Fruit fly (Drosophila melanogaster): ENCODE measurements around the gene CG32548.
A peak's percentile ranks its signal among the peaks of the same experiment; 100 is the strongest.

The CG32548 gene

DNA sequence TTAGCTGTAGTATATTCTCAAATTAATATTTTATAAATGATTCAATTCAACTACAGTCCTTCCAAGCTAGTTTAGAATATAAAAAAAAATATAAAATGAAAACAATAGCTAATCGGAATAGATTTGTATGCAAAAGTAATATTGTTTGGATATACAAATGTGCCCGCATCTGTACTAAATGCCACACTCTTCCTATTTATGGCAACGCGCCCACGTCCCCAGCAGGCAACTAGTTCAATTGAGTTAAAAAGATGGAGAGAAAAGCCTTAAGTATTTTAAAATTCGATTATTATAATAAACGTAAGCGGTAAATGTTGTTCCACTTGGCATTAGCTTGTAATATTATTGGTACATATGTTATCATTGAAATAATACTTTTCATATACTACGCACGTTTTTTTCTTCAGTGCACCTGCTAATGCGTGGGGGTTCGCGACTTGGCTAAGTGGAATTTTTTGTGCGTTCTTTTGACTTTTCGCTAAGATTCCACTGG, 34.8 kb downstream of the CG32548 start (continued):
- peak; percentile 39 for TF ChIP-seq tx (GFP tag; optimal IDR thresholded peaks at IDR 0.05)
- TF ChIP-seq hbn (GFP tag; IDR thresholded peaks at IDR 0.05; ENCODE audit: partially characterized antibody), result no peak

DNA sequence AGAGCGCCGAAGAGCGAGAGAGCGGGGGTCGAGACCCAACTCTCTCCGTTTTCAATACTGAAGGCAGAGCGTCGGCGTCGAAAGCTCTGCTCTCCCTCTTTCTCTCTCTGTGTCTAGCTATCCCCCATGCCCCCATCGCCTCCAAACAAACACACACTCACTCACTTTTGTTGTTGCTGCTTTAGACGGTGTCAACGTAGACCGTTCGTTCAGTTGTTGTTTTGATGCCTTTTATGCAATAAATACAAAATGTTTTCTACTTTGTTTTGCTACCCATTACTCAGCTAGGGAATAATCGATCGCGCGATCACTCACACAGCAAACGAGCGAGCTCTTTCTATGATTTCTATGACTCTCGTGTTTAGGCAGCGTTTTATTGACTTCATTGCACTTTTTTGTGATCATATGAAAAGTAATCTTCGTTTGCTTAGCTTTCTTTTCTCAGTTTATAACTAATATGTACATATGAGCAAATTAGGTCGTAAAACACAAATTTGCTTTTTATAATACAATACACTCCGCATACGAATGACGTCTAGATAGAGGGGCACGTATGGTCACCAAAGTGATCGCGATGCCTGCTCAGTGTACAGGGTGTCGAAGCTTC, 35.6 kb downstream of the CG32548 start:
- TF ChIP-seq CG30403 (GFP tag; optimal IDR thresholded peaks at IDR 0.05) (no peak), NfI (GFP tag; optimal IDR thresholded peaks at IDR 0.05) (no peak), zfh2 (GFP tag; optimal IDR thresholded peaks at IDR 0.05) (peak; percentile 33), Dip3 (GFP tag; optimal IDR thresholded peaks at IDR 0.05) (peak; percentile 18), CG12071 (GFP tag; optimal IDR thresholded peaks at IDR 0.05) (no peak), Hey (tag; optimal IDR thresholded peaks at IDR 0.05) (no peak), E2f1 (GFP tag; IDR thresholded peaks at IDR 0.05) (0 out of 2 replicates have a peak, but pooled peaks have one; percentile 6), CG11398 (GFP tag; optimal IDR thresholded peaks at IDR 0.05) (peak; percentile 29), CG18476 (GFP tag; optimal IDR thresholded peaks at IDR 0.05) (peak; percentile 4), aop (GFP tag; IDR thresholded peaks at IDR 0.05) (no peak), Pdp1 (GFP tag; optimal IDR thresholded peaks at IDR 0.05) (peak in 1 of 2 experiments; percentile 97), CG2712 (tag; optimal IDR thresholded peaks at IDR 0.05) (peak; percentile 17), HmgZ (tag; optimal IDR thresholded peaks at IDR 0.05) (peak; percentile 8), Adf1 (GFP tag; IDR thresholded peaks at IDR 0.05) (peak; percentile 82; the same call in 1 of the 2 replicates), Xbp1 (GFP tag; optimal IDR thresholded peaks at IDR 0.05) (peak; percentile 13), ase (GFP tag; IDR thresholded peaks at IDR 0.05) (no peak), PHDP (tag; optimal IDR thresholded peaks at IDR 0.05) (no peak), CG8290 (GFP tag; optimal IDR thresholded peaks at IDR 0.05) (no peak), CG8290 (tag; optimal IDR thresholded peaks at IDR 0.05) (peak in 1 of 2 experiments; percentile 34), CG14710 (tag; optimal IDR thresholded peaks at IDR 0.05) (peak; percentile 20), ind (GFP tag; optimal IDR thresholded peaks at IDR 0.05) (peak; percentile 10), eyg (GFP tag; optimal IDR thresholded peaks at IDR 0.05) (peak; percentile 2), bsh (GFP tag; optimal IDR thresholded peaks at IDR 0.05) (peak in 1 of 2 experiments; percentile 5), dmrt99B (tag; optimal IDR thresholded peaks at IDR 0.05) (peak; percentile 57), sisA (GFP tag; IDR thresholded peaks at IDR 0.05) (peak; percentile 29; the same call in 1 of the 2 replicates), chn (GFP tag; optimal IDR thresholded peaks at IDR 0.05) (no peak), CHES-1-like (GFP tag; optimal IDR thresholded peaks at IDR 0.05) (peak; percentile 11), CG2120 (GFP tag; optimal IDR thresholded peaks at IDR 0.05) (peak; percentile 74), sens (GFP tag) (peak; percentile 72), disco-r (GFP tag; optimal IDR thresholded peaks at IDR 0.05) (no peak), CG11560 (tag; IDR thresholded peaks at IDR 0.05) (no peak), CG14965 (GFP tag; optimal IDR thresholded peaks at IDR 0.05; ENCODE audit: borderline replicate concordance) (no peak), Camta (GFP tag; optimal IDR thresholded peaks at IDR 0.05) (peak; percentile 1), Rx (GFP tag; IDR thresholded peaks at IDR 0.05) (0 out of 2 replicates have a peak, but pooled peaks have one; percentile 21), gce (GFP tag; IDR thresholded peaks at IDR 0.05) (peak; percentile 51; the same call in 1 of the 3 replicates), Eip74EF (GFP tag; optimal IDR thresholded peaks at IDR 0.05) (no peak), CG15514 (GFP tag; optimal IDR thresholded peaks at IDR 0.05) (no peak), CG10543 (GFP tag; optimal IDR thresholded peaks at IDR 0.05) (peak; percentile 63), shn (GFP tag; optimal IDR thresholded peaks at IDR 0.05) (peak; percentile 67), Dad (GFP tag; optimal IDR thresholded peaks at IDR 0.05) (peak; percentile 19), lilli (GFP tag; optimal IDR thresholded peaks at IDR 0.05) (peak; percentile 12), Ada2b (GFP tag; IDR thresholded peaks at IDR 0.05) (no peak), Sox102F (GFP tag; optimal IDR thresholded peaks at IDR 0.05) (peak; percentile 26), CG12769 (tag; optimal IDR thresholded peaks at IDR 0.05) (peak; percentile 66), onecut (GFP tag; IDR thresholded peaks at IDR 0.05) (no peak), CG7839 (tag; optimal IDR thresholded peaks at IDR 0.05) (peak; percentile 54)

Measured in whole organism, embryonic.